Fruit fly (Drosophila melanogaster) whole organism, embryonic: ENCODE measurements around the gene Nup93-1.

Source experiments
- Ada2b ChIP-seq: fragments of 200-800 bp; sonication (Bioruptor generic); IDR thresholded peaks from 2 replicates; pipeline ENCODE4 v1.3.6; 2022; ENCODE audit warnings: missing biosample characterization, missing genetic modification characterization
- Atf-2 ChIP-seq: fragments of 200-800 bp; sonication (Bioruptor generic); optimal IDR thresholded peaks from 2 replicates; lab custom pipeline; 2016; ENCODE audit warnings: missing biosample characterization, missing genetic modification characterization
- CG11560 ChIP-seq: fragments of 200-800 bp; sonication (Bioruptor generic); IDR thresholded peaks from 3 replicates; pipeline ENCODE4 v1.3.6; 2022; ENCODE audit warnings: missing biosample characterization, missing genetic modification characterization
- CG12104 ChIP-seq: fragments of 200-800 bp; sonication (Bioruptor generic); optimal IDR thresholded peaks from 3 replicates; lab custom pipeline; 2016; ENCODE audit warnings: missing biosample characterization, missing genetic modification characterization
- CG13624 ChIP-seq: fragments of 200-800 bp; sonication (Bioruptor generic); optimal IDR thresholded peaks from 2 replicates; lab custom pipeline; 2016; ENCODE audit warnings: missing biosample characterization, missing genetic modification characterization
- CG14441 ChIP-seq: fragments of 200-800 bp; sonication (Bioruptor generic); IDR thresholded peaks from 2 replicates; pipeline ENCODE4 v1.3.6; 2022; ENCODE audit warnings: missing biosample characterization, missing genetic modification characterization
- CG17568 ChIP-seq: fragments of 200-800 bp; sonication (Bioruptor generic); optimal IDR thresholded peaks from 2 replicates; lab custom pipeline; 2018; ENCODE audit warnings: missing biosample characterization, mild to moderate bottlenecking, missing genetic modification characterization, moderate library complexity
- CG18262 ChIP-seq: fragments of 200-800 bp; optimal IDR thresholded peaks from 3 replicates; lab custom pipeline; 2019; ENCODE audit warnings: missing biosample characterization, mild to moderate bottlenecking, missing genetic modification characterization, moderate library complexity
- CG2875 ChIP-seq: fragments of 200-800 bp; sonication (Bioruptor generic); optimal IDR thresholded peaks from 2 replicates; lab custom pipeline; 2017; ENCODE audit warnings: missing biosample characterization, mild to moderate bottlenecking, missing genetic modification characterization, missing genetic modification reagents
- CG30403 ChIP-seq: fragments of 200-800 bp; sonication (Bioruptor generic); optimal IDR thresholded peaks from 3 replicates; lab custom pipeline; 2016; ENCODE audit warnings: missing biosample characterization, missing genetic modification characterization
- CG34224 ChIP-seq: fragments of 200-800 bp; sonication (Bioruptor generic); IDR thresholded peaks from 3 replicates; pipeline ENCODE4 v1.3.6; 2022; ENCODE audit warnings: missing biosample characterization, missing genetic modification characterization; ENCODE audit not compliant: partially characterized antibody
- CG43689 ChIP-seq: fragments of 200-800 bp; sonication (Bioruptor generic); IDR thresholded peaks from 2 replicates; pipeline ENCODE4 v1.3.6; 2022; ENCODE audit warnings: missing biosample characterization, missing genetic modification characterization
- CG5953 ChIP-seq: fragments of 200-800 bp; sonication (Bioruptor generic); IDR thresholded peaks from 2 replicates; pipeline ENCODE4 v1.3.6; 2022; ENCODE audit warnings: missing biosample characterization, missing genetic modification characterization
- CG6175 ChIP-seq: fragments of 200-800 bp; sonication (Bioruptor generic); IDR thresholded peaks from 3 replicates; pipeline ENCODE4 v1.3.6; 2022; ENCODE audit warnings: missing biosample characterization, missing genetic modification characterization
- CG7556 ChIP-seq: fragments of 200-800 bp; sonication (Bioruptor generic); optimal IDR thresholded peaks from 2 replicates; lab custom pipeline; 2017; ENCODE audit warnings: missing biosample characterization, mild to moderate bottlenecking, missing genetic modification characterization
- CG7963 ChIP-seq: fragments of 200-800 bp; sonication (Bioruptor generic); IDR thresholded peaks from 3 replicates; pipeline ENCODE4 v1.3.6; 2022; ENCODE audit warnings: missing biosample characterization, missing genetic modification characterization; ENCODE audit not compliant: partially characterized antibody
- Chrac-16 ChIP-seq: fragments of 200-800 bp; sonication (Bioruptor generic); optimal IDR thresholded peaks from 3 replicates; lab custom pipeline; 2016; ENCODE audit warnings: missing biosample characterization, missing genetic modification characterization
- Dip3 ChIP-seq: fragments of 200-800 bp; sonication (Bioruptor generic); optimal IDR thresholded peaks from 3 replicates; lab custom pipeline; 2016; ENCODE audit warnings: missing biosample characterization, missing genetic modification characterization
- Lim3 ChIP-seq: fragments of 200-800 bp; sonication (Bioruptor generic); IDR thresholded peaks from 2 replicates; pipeline ENCODE4 v1.3.6; 2022; ENCODE audit warnings: missing biosample characterization, missing genetic modification characterization
- Myb ChIP-seq: fragments of 200-800 bp; sonication (Bioruptor generic); optimal IDR thresholded peaks from 2 replicates; lab custom pipeline; 2016; ENCODE audit warnings: missing biosample characterization, missing genetic modification characterization
- Nf-YB ChIP-seq: fragments of 200-800 bp; sonication (Bioruptor generic); optimal IDR thresholded peaks from 3 replicates; lab custom pipeline; 2019; ENCODE audit warnings: missing biosample characterization, mild to moderate bottlenecking, missing genetic modification characterization, moderate library complexity
- Nf-YC ChIP-seq: fragments of 200-800 bp; optimal IDR thresholded peaks from 3 replicates; lab custom pipeline; 2019; ENCODE audit warnings: missing biosample characterization, mild to moderate bottlenecking, missing genetic modification characterization, moderate library complexity
- Oli ChIP-seq: fragments of 200-800 bp; sonication (Bioruptor generic); optimal IDR thresholded peaks from 2 replicates; lab custom pipeline; 2018; ENCODE audit warnings: missing biosample characterization, mild to moderate bottlenecking, missing genetic modification characterization, moderate library complexity
- PHDP ChIP-seq: fragments of 200-800 bp; sonication (Bioruptor generic); optimal IDR thresholded peaks from 3 replicates; lab custom pipeline; 2018; ENCODE audit warnings: missing biosample characterization, mild to moderate bottlenecking, missing genetic modification characterization, moderate library complexity
- Spps ChIP-seq: fragments of 200-800 bp; sonication (Bioruptor generic); optimal IDR thresholded peaks from 2 replicates; lab custom pipeline; 2018; ENCODE audit warnings: missing biosample characterization, mild to moderate bottlenecking, missing genetic modification characterization
- abd-A ChIP-seq: fragments of 200-800 bp; sonication (Bioruptor generic); optimal IDR thresholded peaks from 3 replicates; lab custom pipeline; 2019; ENCODE audit warnings: missing biosample characterization, mild to moderate bottlenecking, missing genetic modification characterization, moderate library complexity
- bab2 ChIP-seq: fragments of 200-800 bp; sonication (Bioruptor generic); optimal IDR thresholded peaks from 2 replicates; lab custom pipeline; 2016; ENCODE audit warnings: missing biosample characterization, missing genetic modification characterization
- bsh ChIP-seq, 2 experiments: fragments of 200-800 bp; sonication (Bioruptor generic); optimal IDR thresholded peaks; 2 replicates each; lab custom pipeline; 2017 to 2018; ENCODE audit warnings: mild to moderate bottlenecking in 2 of 2, missing biosample characterization in 2 of 2, missing genetic modification characterization in 2 of 2, moderate library complexity in 1 of 2
- cato ChIP-seq: fragments of 200-800 bp; sonication (Bioruptor generic); optimal IDR thresholded peaks from 2 replicates; lab custom pipeline; 2016; ENCODE audit warnings: missing biosample characterization, missing genetic modification characterization, borderline replicate concordance
- caup ChIP-seq: fragments of 200-800 bp; sonication (Bioruptor generic); optimal IDR thresholded peaks from 3 replicates; lab custom pipeline; 2017; ENCODE audit warnings: missing biosample characterization, mild to moderate bottlenecking, missing genetic modification characterization, moderate library complexity; ENCODE audit not compliant: severe bottlenecking
- cg ChIP-seq: fragments of 200-800 bp; sonication (Bioruptor generic); optimal IDR thresholded peaks from 3 replicates; lab custom pipeline; 2019; ENCODE audit warnings: missing biosample characterization, mild to moderate bottlenecking, missing genetic modification characterization, moderate library complexity
- cwo ChIP-seq: fragments of 200-800 bp; sonication (Bioruptor generic); optimal IDR thresholded peaks from 3 replicates; lab custom pipeline; 2017; ENCODE audit warnings: missing biosample characterization, missing genetic modification characterization, mild to moderate bottlenecking, moderate library complexity, missing genetic modification reagents
- danr ChIP-seq: fragments of 200-800 bp; sonication (Bioruptor generic); IDR thresholded peaks from 2 replicates; pipeline ENCODE4 v1.3.6; 2022; ENCODE audit warnings: missing biosample characterization, missing genetic modification characterization
- dysf ChIP-seq: fragments of 200-800 bp; sonication (Bioruptor generic); IDR thresholded peaks from 3 replicates; pipeline ENCODE4 v1.3.6; 2022; ENCODE audit warnings: missing biosample characterization, missing genetic modification characterization
- eve ChIP-seq, 2 experiments: fragments of >200 bp; optimal IDR thresholded peaks; 2 replicates each; lab custom pipeline; 2017; ENCODE audit warnings: missing biosample characterization in 2 of 2, missing genetic modification characterization in 2 of 2
- fd96Cb ChIP-seq: fragments of 200-800 bp; sonication (Bioruptor generic); optimal IDR thresholded peaks from 2 replicates; lab custom pipeline; 2018; ENCODE audit warnings: missing biosample characterization, mild to moderate bottlenecking, missing genetic modification characterization, moderate library complexity
- hkb ChIP-seq, 2 experiments: fragments of 200-800 bp in 1 of 2; fragments of >200 bp in 1 of 2; sonication (Bioruptor generic) in 1 of 2; IDR thresholded peaks in 1 of 2; optimal IDR thresholded peaks in 1 of 2; 2 replicates each; pipeline versions ENCODE4 v1.3.6 to Lab custom; 2017 to 2022; ENCODE audit warnings: missing biosample characterization in 1 of 2, missing genetic modification characterization in 1 of 2
- nerfin-2 ChIP-seq: fragments of 200-800 bp; sonication (Bioruptor generic); IDR thresholded peaks from 2 replicates; pipeline ENCODE4 v1.3.6; 2022; ENCODE audit warnings: missing biosample characterization, missing genetic modification characterization; ENCODE audit not compliant: partially characterized antibody
- oc ChIP-seq: fragments of 200-800 bp; sonication (Bioruptor generic); optimal IDR thresholded peaks from 2 replicates; lab custom pipeline; 2018; ENCODE audit warnings: missing biosample characterization, mild to moderate bottlenecking, missing genetic modification characterization, moderate library complexity
- onecut ChIP-seq: fragments of 200-800 bp; sonication (Bioruptor generic); IDR thresholded peaks from 2 replicates; pipeline ENCODE4 v1.3.6; 2022; ENCODE audit warnings: missing biosample characterization, missing genetic modification characterization
- pita ChIP-seq: fragments of 200-800 bp; sonication (Bioruptor generic); optimal IDR thresholded peaks from 2 replicates; lab custom pipeline; 2017; ENCODE audit warnings: missing biosample characterization, mild to moderate bottlenecking, missing genetic modification characterization
- pum ChIP-seq: fragments of 200-800 bp; sonication (Bioruptor generic); optimal IDR thresholded peaks from 2 replicates; lab custom pipeline; 2016; ENCODE audit warnings: missing biosample characterization, missing genetic modification characterization
- ranshi ChIP-seq: fragments of 200-800 bp; sonication (Bioruptor generic); IDR thresholded peaks from 2 replicates; pipeline ENCODE4 v1.3.6; 2022; ENCODE audit warnings: missing biosample characterization, missing genetic modification characterization
- repo ChIP-seq: fragments of 200-800 bp; sonication (Bioruptor generic); optimal IDR thresholded peaks from 2 replicates; lab custom pipeline; 2016; ENCODE audit warnings: missing biosample characterization, missing genetic modification characterization
- tio ChIP-seq: fragments of 200-800 bp; sonication (Bioruptor generic); optimal IDR thresholded peaks from 2 replicates; lab custom pipeline; 2017; ENCODE audit warnings: missing biosample characterization, missing genetic modification characterization, inconsistent platforms
- wor ChIP-seq: fragments of 200-800 bp; sonication (Bioruptor generic); IDR thresholded peaks from 2 replicates; pipeline ENCODE4 v1.3.6; 2022; ENCODE audit warnings: missing biosample characterization, missing genetic modification characterization
- zen ChIP-seq: fragments of 200-800 bp; sonication (Bioruptor generic); optimal IDR thresholded peaks from 3 replicates; lab custom pipeline; 2018; ENCODE audit warnings: missing biosample characterization, mild to moderate bottlenecking, missing genetic modification characterization, moderate library complexity

Nup93-1 gene

DNA sequence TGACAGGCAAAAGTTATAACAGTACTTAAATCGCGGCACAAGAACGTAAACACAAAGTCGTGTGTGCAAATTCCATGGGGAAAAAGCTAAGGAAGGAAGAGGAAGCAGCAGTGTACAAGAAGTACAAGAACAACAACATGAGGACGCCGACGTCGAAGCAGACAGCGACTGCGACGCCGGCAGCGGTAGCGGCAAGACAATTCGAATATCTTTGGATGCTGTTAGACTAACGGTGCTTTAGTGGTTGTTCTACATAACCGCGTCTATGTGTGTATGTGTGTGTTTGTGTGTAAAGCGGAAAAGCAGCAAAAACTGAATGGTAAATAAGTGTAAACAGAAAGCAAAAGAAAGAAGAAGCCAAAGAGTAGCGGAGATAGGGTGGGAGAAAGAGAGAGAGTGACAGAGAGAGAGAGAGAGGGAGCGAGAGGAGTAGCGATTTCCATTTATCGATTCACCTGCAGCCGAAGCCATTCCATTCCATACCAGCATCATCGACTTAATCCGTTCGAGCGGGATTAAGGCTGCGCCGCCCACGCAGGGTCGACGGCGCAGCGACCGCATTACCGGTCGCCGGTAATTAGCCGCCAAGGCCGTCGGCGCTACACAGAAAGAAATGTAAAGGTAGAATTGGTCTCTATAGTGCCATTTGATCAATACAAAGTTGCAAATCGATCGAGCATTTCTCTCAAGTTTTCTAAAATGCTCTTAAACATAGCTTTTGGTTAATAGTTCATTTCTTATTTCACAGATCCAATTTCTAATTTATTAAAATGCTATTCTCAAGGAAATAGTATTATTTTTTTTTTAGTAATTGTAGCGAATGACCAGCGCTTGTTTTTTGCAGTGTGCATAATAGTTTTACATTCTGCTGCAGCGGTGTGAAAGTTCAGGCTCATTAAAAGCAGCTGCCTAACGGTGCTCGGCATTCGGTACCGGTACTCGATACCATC, 38.4 kb upstream of the Nup93-1 start (continued):
- TF ChIP-seq Ada2b, result peak; percentile 29; the same call in 1 of the 2 replicates
- TF ChIP-seq Atf-2 (GFP tag; lab: Kevin White, UChicago), result no peak
- 0 out of 2 replicates have a peak, but pooled peaks have one; percentile 28 for TF ChIP-seq CG14441 (GFP tag; lab: Robert Waterston, UW)
- TF ChIP-seq repo, result peak; percentile 40
- TF ChIP-seq cwo (GFP tag; lab: Kevin White, UChicago), result peak; percentile 0
- no peak for TF ChIP-seq CG43689
- TF ChIP-seq zen (tag; lab: Kevin White, UChicago), result peak; percentile 69
- TF ChIP-seq Dip3, result peak; percentile 4
- TF ChIP-seq eve (GFP tag; optimal IDR thresholded peaks at IDR 0.05; lab: Kevin White, UChicago), result peak in 1 of 2 experiments; percentile 58
- peak; percentile 1 for TF ChIP-seq Myb (GFP tag; lab: Kevin White, UChicago)
- TF ChIP-seq ranshi (GFP tag; lab: Robert Waterston, UW), result no peak
- TF ChIP-seq CG11560 (tag; lab: Robert Waterston, UW), result no peak
- TF ChIP-seq bsh (GFP tag; optimal IDR thresholded peaks at IDR 0.05; lab: Kevin White, UChicago), result peak in 1 of 2 experiments; percentile 66
- peak; percentile 94 for TF ChIP-seq onecut (GFP tag; lab: Robert Waterston, UW)
- peak; percentile 61 for TF ChIP-seq CG18262 (tag; lab: Kevin White, UChicago)
- no peak for TF ChIP-seq nerfin-2 (GFP tag; lab: Robert Waterston, UW)
- TF ChIP-seq dysf (GFP tag; lab: Robert Waterston, UW), result peak; percentile 67
- TF ChIP-seq PHDP (tag; lab: Kevin White, UChicago), result peak; percentile 66
- TF ChIP-seq fd96Cb (tag; lab: Kevin White, UChicago), result peak; percentile 48
- peak; percentile 77 for TF ChIP-seq oc (tag; lab: Kevin White, UChicago)
- TF ChIP-seq CG2875, result peak; percentile 42
- TF ChIP-seq pita (GFP tag; lab: Kevin White, UChicago), result no peak
- peak; percentile 58 for TF ChIP-seq CG7556 (GFP tag; lab: Kevin White, UChicago)
- no peak for TF ChIP-seq Nf-YC (tag; lab: Kevin White, UChicago)
- no peak for TF ChIP-seq Spps (tag; lab: Kevin White, UChicago)
- TF ChIP-seq bab2, result no peak
- TF ChIP-seq cato (GFP tag; lab: Kevin White, UChicago), result peak; percentile 10
- TF ChIP-seq Nf-YB (GFP tag; lab: Kevin White, UChicago), result no peak
- TF ChIP-seq CG34224 (GFP tag; lab: Robert Waterston, UW), result no peak
- TF ChIP-seq CG6175 (GFP tag; lab: Robert Waterston, UW), result no peak
- TF ChIP-seq CG30403, result peak; percentile 67
- TF ChIP-seq CG5953 (GFP tag; lab: Robert Waterston, UW), result no peak
- peak; percentile 63 for TF ChIP-seq cg (GFP tag; lab: Kevin White, UChicago)
- TF ChIP-seq CG13624, result peak; percentile 20
- peak; percentile 25 for TF ChIP-seq CG17568
- peak; percentile 50 for TF ChIP-seq abd-A (tag; lab: Kevin White, UChicago)
- peak; percentile 76 for TF ChIP-seq Oli (tag; lab: Kevin White, UChicago)
- TF ChIP-seq Chrac-16 (GFP tag; lab: Kevin White, UChicago), result peak; percentile 32
- no peak for TF ChIP-seq Lim3
- 0 out of 2 replicates have a peak, but pooled peaks have one; percentile 30 for TF ChIP-seq wor (GFP tag; lab: Robert Waterston, UW)
- 0 out of 2 replicates have a peak, but pooled peaks have one; percentile 19 for TF ChIP-seq danr
- TF ChIP-seq pum (GFP tag; lab: Kevin White, UChicago), result peak; percentile 44
- no peak for TF ChIP-seq CG7963 (GFP tag; lab: Robert Waterston, UW)
- TF ChIP-seq caup (GFP tag; lab: Kevin White, UChicago), result no peak
- TF ChIP-seq hkb (optimal IDR thresholded peaks at IDR 0.05; lab: Kevin White, UChicago), result no peak
- TF ChIP-seq hkb (GFP tag; IDR thresholded peaks at IDR 0.05; lab: Robert Waterston, UW), result peak; percentile 59
- TF ChIP-seq CG12104 (GFP tag; lab: Kevin White, UChicago), result peak; percentile 33
- TF ChIP-seq tio (GFP tag; lab: Kevin White, UChicago), result peak; percentile 54
